Worm (Caenorhabditis elegans): ENCODE measurements around the gene bgnt-1.4.

bgnt-1.4 gene

ce11 chrV:4754123-4754522, 6.7 kb upstream of the bgnt-1.4 start, which contains the start of gene hil-4:
Gene hil-4 (plus strand): TSS chrV:4754313.
- no peak for TF ChIP-seq elt-4 (tag; optimal IDR thresholded peaks at IDR 0.05)
- no peak for TF ChIP-seq nfya-1 (tag; optimal IDR thresholded peaks at IDR 0.05)
- no peak for TF ChIP-seq pha-4 (tag; optimal IDR thresholded peaks at IDR 0.05)
- TF ChIP-seq odd-2 (tag; optimal IDR thresholded peaks at IDR 0.05), result no peak
- TF ChIP-seq zip-5 (tag; optimal IDR thresholded peaks at IDR 0.05), result no peak

ce11 chrV:4754684-4755211, 6.0 kb upstream of the bgnt-1.4 start:
- TF ChIP-seq ceh-14 (tag; optimal IDR thresholded peaks at IDR 0.05) (no peak), ztf-16 (tag; optimal IDR thresholded peaks at IDR 0.05) (no peak), che-1 (tag; optimal IDR thresholded peaks at IDR 0.05) (no peak), nfya-1 (tag; optimal IDR thresholded peaks at IDR 0.05) (no peak), ceh-45 (GFP tag; IDR thresholded peaks at IDR 0.05) (no peak), pag-3 (tag; optimal IDR thresholded peaks at IDR 0.05; ENCODE audit: borderline replicate concordance) (no peak), hlh-8 (tag; optimal IDR thresholded peaks at IDR 0.05) (no peak), rnt-1 (tag; optimal IDR thresholded peaks at IDR 0.05) (no peak), ref-2 (tag; optimal IDR thresholded peaks at IDR 0.05) (no peak), ahr-1 (tag; optimal IDR thresholded peaks at IDR 0.05) (no peak), hlh-6 (tag; optimal IDR thresholded peaks at IDR 0.05) (no peak), lin-11 (tag; optimal IDR thresholded peaks at IDR 0.05) (no peak), pha-2 (tag; optimal IDR thresholded peaks at IDR 0.05) (no peak), ets-4 (tag; optimal IDR thresholded peaks at IDR 0.05) (no peak), T23F11.4 (GFP tag; optimal IDR thresholded peaks at IDR 0.05) (no peak), eyg-1 (tag; optimal IDR thresholded peaks at IDR 0.05) (no peak), gmeb-2 (tag; optimal IDR thresholded peaks at IDR 0.05) (no peak), ceh-30 (tag; optimal IDR thresholded peaks at IDR 0.05) (no peak), sox-2 (GFP tag; IDR thresholded peaks at IDR 0.05) (no peak)

DNA sequence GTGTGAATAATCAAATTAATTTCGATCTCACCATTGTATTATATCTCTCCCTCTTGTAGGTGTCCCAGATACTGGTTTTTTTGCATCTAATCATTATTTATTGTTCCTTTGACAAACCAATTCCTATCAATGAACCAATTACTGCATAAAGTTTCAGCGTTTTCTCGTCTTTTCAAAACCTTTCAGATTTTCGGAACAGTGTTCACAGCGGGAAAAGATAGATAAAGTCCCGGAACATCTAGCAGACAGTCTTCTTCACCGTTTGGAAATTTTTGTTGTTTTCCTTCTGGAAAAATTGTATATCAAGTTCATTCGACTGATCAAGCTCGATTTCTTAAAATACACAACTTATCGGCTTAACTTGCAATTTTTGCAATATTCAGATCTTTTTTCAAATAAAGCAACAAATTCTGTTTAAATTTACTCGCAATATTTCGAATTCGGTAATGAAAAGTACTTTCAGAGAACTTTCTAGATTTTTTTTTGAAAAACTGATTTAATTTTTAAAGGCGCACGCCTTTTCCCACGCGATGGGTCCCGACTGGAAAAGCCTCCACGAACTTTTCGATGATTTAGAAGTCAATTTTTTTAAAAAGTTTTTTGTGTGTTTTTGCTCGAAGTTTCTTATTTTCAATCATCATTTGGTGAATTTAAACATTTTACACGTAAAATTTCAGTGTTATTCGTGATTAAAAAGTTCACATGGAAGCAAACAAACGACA, 5.3 kb upstream of the bgnt-1.4 start, which contains the start of gene pgl-3:
Gene pgl-3 (plus strand): TSS at position 672 of the 722 bp plus-strand sequence.
- no peak for TF ChIP-seq ceh-14 (tag; optimal IDR thresholded peaks at IDR 0.05)
- TF ChIP-seq ceh-31 (tag; optimal IDR thresholded peaks at IDR 0.05), result no peak
- TF ChIP-seq ceh-19 (GFP tag; optimal IDR thresholded peaks at IDR 0.05), result no peak
- no peak for TF ChIP-seq mec-3 (tag; optimal IDR thresholded peaks at IDR 0.05; ENCODE audit: borderline replicate concordance)
- TF ChIP-seq dve-1 (tag; optimal IDR thresholded peaks at IDR 0.05), result no peak
- no peak for TF ChIP-seq C08G9.2 (tag; optimal IDR thresholded peaks at IDR 0.05)
- no peak for TF ChIP-seq ceh-48 (tag; optimal IDR thresholded peaks at IDR 0.05)
- no peak for TF ChIP-seq dmd-4 (tag; optimal IDR thresholded peaks at IDR 0.05; ENCODE audit: borderline replicate concordance)
- no peak for TF ChIP-seq hlh-15 (tag; optimal IDR thresholded peaks at IDR 0.05)
- TF ChIP-seq sdc-2 (tag; optimal IDR thresholded peaks at IDR 0.05), result no peak
- TF ChIP-seq lin-11 (tag; optimal IDR thresholded peaks at IDR 0.05), result no peak
- TF ChIP-seq hlh-8 (tag; optimal IDR thresholded peaks at IDR 0.05), result no peak
- TF ChIP-seq npax-4 (tag; optimal IDR thresholded peaks at IDR 0.05), result no peak
- TF ChIP-seq ceh-9 (tag; optimal IDR thresholded peaks at IDR 0.05), result no peak
- TF ChIP-seq ceh-45 (GFP tag; IDR thresholded peaks at IDR 0.05), result no peak
- no peak for TF ChIP-seq fkh-6 (tag; optimal IDR thresholded peaks at IDR 0.05)
- TF ChIP-seq ztf-16 (tag; optimal IDR thresholded peaks at IDR 0.05), result no peak

ce11 chrV:4758019-4758418, 2.8 kb upstream of the bgnt-1.4 start:
- TF ChIP-seq ceh-18 (tag; optimal IDR thresholded peaks at IDR 0.05) (no peak), lin-11 (tag; optimal IDR thresholded peaks at IDR 0.05) (no peak), syd-9 (tag; optimal IDR thresholded peaks at IDR 0.05) (no peak), K09A11.1 (tag; optimal IDR thresholded peaks at IDR 0.05; ENCODE audit: insufficient read depth) (no peak), pqm-1 (tag; optimal IDR thresholded peaks at IDR 0.05) (no peak), ceh-45 (GFP tag; IDR thresholded peaks at IDR 0.05) (no peak), Y22D7AL.16 (tag; optimal IDR thresholded peaks at IDR 0.05) (no peak), ceh-6 (GFP tag; optimal IDR thresholded peaks at IDR 0.05) (no peak), ttx-3 (tag; optimal IDR thresholded peaks at IDR 0.05) (no peak), ama-1 (optimal IDR thresholded peaks at IDR 0.05) (no peak), elt-4 (tag; optimal IDR thresholded peaks at IDR 0.05) (no peak)

Data from whole organism, late embryonic.